Worm (Caenorhabditis elegans) whole organism, early embryonic: ENCODE results near the gene str-97.

Experiments used
- B0310.2 ChIP-seq: sonication (generic microtip); optimal IDR thresholded peaks from 2 replicates; lab custom pipeline; 2016; ENCODE audit warnings: mild to moderate bottlenecking, missing genetic modification characterization, missing compliant biosample characterization
- F13C5.2 ChIP-seq: sonication (generic microtip); optimal IDR thresholded peaks from 2 replicates; lab custom pipeline; 2017; ENCODE audit warnings: mild to moderate bottlenecking, missing genetic modification characterization, inconsistent platforms, missing compliant biosample characterization
- aly-1 ChIP-seq: sonication (generic microtip); optimal IDR thresholded peaks from 2 replicates; lab custom pipeline; 2016; ENCODE audit warnings: missing genetic modification characterization, missing compliant biosample characterization
- ama-1 ChIP-seq: fragments of 150-350 bp; optimal IDR thresholded peaks from 2 replicates; lab custom pipeline; 2014
- ceh-13 ChIP-seq: fragments of 200-800 bp; sonication (Bioruptor generic); optimal IDR thresholded peaks from 2 replicates; lab custom pipeline; 2018; ENCODE audit warnings: mild to moderate bottlenecking, missing genetic modification characterization, missing compliant biosample characterization
- ceh-36 ChIP-seq: sonication (generic microtip); optimal IDR thresholded peaks from 2 replicates; lab custom pipeline; 2016; ENCODE audit warnings: missing genetic modification characterization, inconsistent platforms, missing compliant biosample characterization
- ets-7 ChIP-seq: sonication (generic microtip); optimal IDR thresholded peaks from 2 replicates; lab custom pipeline; 2016; ENCODE audit warnings: missing genotype, missing genetic modification characterization, missing compliant biosample characterization
- flt-1 ChIP-seq: fragments of 200-800 bp; sonication (Bioruptor generic); IDR thresholded peaks from 2 replicates; pipeline ENCODE4 v1.3.6; 2022; ENCODE audit warnings: missing genetic modification characterization, missing compliant biosample characterization
- hmbx-1 ChIP-seq: sonication (generic microtip); optimal IDR thresholded peaks from 2 replicates; lab custom pipeline; 2016; ENCODE audit warnings: mild to moderate bottlenecking, missing genetic modification characterization, missing compliant biosample characterization
- hmg-4 ChIP-seq: fragments of 200-800 bp; sonication (Bioruptor generic); optimal IDR thresholded peaks from 2 replicates; lab custom pipeline; 2018; ENCODE audit warnings: mild to moderate bottlenecking, missing genetic modification characterization, missing compliant biosample characterization
- hnd-1 ChIP-seq: sonication (generic microtip); optimal IDR thresholded peaks from 2 replicates; lab custom pipeline; 2016; ENCODE audit warnings: missing genetic modification characterization, missing compliant biosample characterization
- pes-1 ChIP-seq: fragments of 200-800 bp; sonication (Bioruptor generic); IDR thresholded peaks from 2 replicates; pipeline ENCODE4 v1.3.6; 2022; ENCODE audit warnings: missing genetic modification reagents, missing genetic modification characterization, missing compliant biosample characterization
- scrt-1 ChIP-seq: fragments of 200-800 bp; sonication (Bioruptor generic); IDR thresholded peaks from 2 replicates; pipeline ENCODE4 v1.3.6; 2022; ENCODE audit warnings: missing genetic modification characterization, missing compliant biosample characterization
- sea-1 ChIP-seq: fragments of 200-800 bp; sonication (Bioruptor generic); conservative IDR thresholded peaks from 2 replicates; pipeline ENCODE4 v1.3.6; 2022; ENCODE audit warnings: missing genetic modification characterization, missing compliant biosample characterization
- tbx-11 ChIP-seq: fragments of 200-800 bp; sonication (Bioruptor generic); IDR thresholded peaks from 2 replicates; pipeline ENCODE4 v1.3.6; 2022; ENCODE audit warnings: missing genetic modification characterization, missing compliant biosample characterization
- tbx-37 ChIP-seq: fragments of 200-800 bp; sonication (Bioruptor generic); conservative IDR thresholded peaks from 2 replicates; pipeline ENCODE4 v1.3.6; 2022; ENCODE audit warnings: missing genetic modification reagents, missing genetic modification characterization, missing compliant biosample characterization
- tra-4 ChIP-seq: sonication (generic microtip); optimal IDR thresholded peaks from 2 replicates; lab custom pipeline; 2017; ENCODE audit warnings: missing genetic modification characterization, missing compliant biosample characterization

str-97 gene

ce11 chrV:16159594-16159993 lies 4.6 kb upstream of the str-97 start, which contains the start of gene F10A3.17:
Gene F10A3.17, minus strand, starts transcription at chrV:16159694.
- TF ChIP-seq ceh-13 (GFP tag; lab: Kevin White, UChicago) (no peak), hnd-1 (no peak), tbx-11 (GFP tag; lab: Robert Waterston, UW) (no peak), hmbx-1 (tag; lab: Kevin White, UChicago) (no peak)

- no peak for TF ChIP-seq ceh-13 (GFP tag; lab: Kevin White, UChicago)
- TF ChIP-seq hmbx-1 (tag; lab: Kevin White, UChicago): no peak
- no peak for TF ChIP-seq ama-1 (lab: Kevin White, UChicago)
- TF ChIP-seq scrt-1: no peak
- no peak for TF ChIP-seq sea-1 (GFP tag; lab: Robert Waterston, UW)
- TF ChIP-seq ets-7 (tag; lab: Kevin White, UChicago): no peak
- TF ChIP-seq ceh-36 (tag; lab: Kevin White, UChicago): no peak
- no peak for TF ChIP-seq tbx-37 (GFP tag; lab: Robert Waterston, UW)
- TF ChIP-seq F13C5.2 (tag; lab: Kevin White, UChicago): no peak
- TF ChIP-seq pes-1: no peak
- TF ChIP-seq hnd-1: no peak
- TF ChIP-seq hmg-4 (GFP tag; lab: Kevin White, UChicago): no peak
- no peak for TF ChIP-seq B0310.2 (tag; lab: Kevin White, UChicago)
- no peak for TF ChIP-seq tra-4 (tag; lab: Kevin White, UChicago)
- TF ChIP-seq flt-1 (GFP tag; lab: Robert Waterston, UW): no peak
- no peak for TF ChIP-seq tbx-11 (GFP tag; lab: Robert Waterston, UW)
- TF ChIP-seq aly-1 (tag; lab: Kevin White, UChicago): no peak
Observed at ce11 chrV:16158391-16158790, 3.4 kb upstream of the str-97 start, which contains the start of gene str-99. Gene str-99, minus strand, starts transcription at chrV:16158491.

- TF ChIP-seq hmg-4 (GFP tag; lab: Kevin White, UChicago) (no peak), sea-1 (GFP tag; lab: Robert Waterston, UW) (no peak), flt-1 (GFP tag; lab: Robert Waterston, UW) (no peak), scrt-1 (no peak), tra-4 (tag; lab: Kevin White, UChicago) (no peak), ceh-36 (tag; lab: Kevin White, UChicago) (no peak), tbx-37 (GFP tag; lab: Robert Waterston, UW) (no peak), ama-1 (lab: Kevin White, UChicago) (no peak)
Observed at ce11 chrV:16153375-16153774, 1.6 kb downstream of the str-97 start, which contains the start of gene str-254. Gene str-254, minus strand, starts transcription at chrV:16153475.

ce11 chrV:16148805-16149204 lies 6.2 kb downstream of the str-97 start, which contains the start of gene F10A3.4:
Gene F10A3.4, plus strand, starts transcription at chrV:16149105.
- TF ChIP-seq aly-1 (tag; lab: Kevin White, UChicago): no peak
- no peak for TF ChIP-seq hnd-1
- TF ChIP-seq scrt-1: no peak
- no peak for TF ChIP-seq sea-1 (GFP tag; lab: Robert Waterston, UW)
- TF ChIP-seq F13C5.2 (tag; lab: Kevin White, UChicago): no peak
- TF ChIP-seq B0310.2 (tag; lab: Kevin White, UChicago): no peak
- TF ChIP-seq ets-7 (tag; lab: Kevin White, UChicago): no peak
- no peak for TF ChIP-seq tbx-11 (GFP tag; lab: Robert Waterston, UW)
- TF ChIP-seq hmbx-1 (tag; lab: Kevin White, UChicago): no peak
- TF ChIP-seq tbx-37 (GFP tag; lab: Robert Waterston, UW): no peak
- TF ChIP-seq ceh-13 (GFP tag; lab: Kevin White, UChicago): no peak
- no peak for TF ChIP-seq ceh-36 (tag; lab: Kevin White, UChicago)
- no peak for TF ChIP-seq flt-1 (GFP tag; lab: Robert Waterston, UW)
- no peak for TF ChIP-seq hmg-4 (GFP tag; lab: Kevin White, UChicago)
- TF ChIP-seq ama-1 (lab: Kevin White, UChicago): no peak

ce11 chrV:16145009-16145408 lies 10.0 kb downstream of the str-97 start:
- no peak for TF ChIP-seq tbx-11 (GFP tag; lab: Robert Waterston, UW)
- no peak for TF ChIP-seq F13C5.2 (tag; lab: Kevin White, UChicago)
- TF ChIP-seq hmbx-1 (tag; lab: Kevin White, UChicago): no peak
- TF ChIP-seq scrt-1: no peak
- TF ChIP-seq tra-4 (tag; lab: Kevin White, UChicago): no peak
- no peak for TF ChIP-seq ama-1 (lab: Kevin White, UChicago)
- no peak for TF ChIP-seq hmg-4 (GFP tag; lab: Kevin White, UChicago)
- TF ChIP-seq hnd-1: no peak
- TF ChIP-seq ceh-36 (tag; lab: Kevin White, UChicago): no peak
- no peak for TF ChIP-seq tbx-37 (GFP tag; lab: Robert Waterston, UW)
- TF ChIP-seq B0310.2 (tag; lab: Kevin White, UChicago): no peak

- TF ChIP-seq tra-4 (tag; lab: Kevin White, UChicago): no peak
- TF ChIP-seq F13C5.2 (tag; lab: Kevin White, UChicago): no peak
- no peak for TF ChIP-seq pes-1
- no peak for TF ChIP-seq ets-7 (tag; lab: Kevin White, UChicago)
- TF ChIP-seq ceh-13 (GFP tag; lab: Kevin White, UChicago): no peak
- TF ChIP-seq aly-1 (tag; lab: Kevin White, UChicago): no peak
- TF ChIP-seq ceh-36 (tag; lab: Kevin White, UChicago): no peak
- TF ChIP-seq sea-1 (GFP tag; lab: Robert Waterston, UW): no peak
- TF ChIP-seq hmg-4 (GFP tag; lab: Kevin White, UChicago): no peak
- TF ChIP-seq ama-1 (lab: Kevin White, UChicago): no peak
- TF ChIP-seq flt-1 (GFP tag; lab: Robert Waterston, UW): no peak
- TF ChIP-seq hnd-1: no peak
- TF ChIP-seq hmbx-1 (tag; lab: Kevin White, UChicago): no peak
Observed at ce11 chrV:16143066-16143581, 11.9 kb downstream of the str-97 start, which contains the start of gene fbxa-88. Gene fbxa-88, minus strand, starts transcription at chrV:16143116.

ce11 chrV:16142371-16142770 lies 12.6 kb downstream of the str-97 start, which contains the start of gene fbxa-18:
Gene fbxa-18, plus strand, starts transcription at chrV:16142671.
- TF ChIP-seq hmg-4 (GFP tag; lab: Kevin White, UChicago) (no peak), ets-7 (tag; lab: Kevin White, UChicago) (no peak), hmbx-1 (tag; lab: Kevin White, UChicago) (no peak), tra-4 (tag; lab: Kevin White, UChicago) (no peak), ceh-13 (GFP tag; lab: Kevin White, UChicago) (no peak)
